Fruit fly (Drosophila melanogaster): ENCODE measurements around the gene aurA.
A peak's percentile ranks its signal among the peaks of the same experiment; 100 is the strongest.

The aurA gene

DNA sequence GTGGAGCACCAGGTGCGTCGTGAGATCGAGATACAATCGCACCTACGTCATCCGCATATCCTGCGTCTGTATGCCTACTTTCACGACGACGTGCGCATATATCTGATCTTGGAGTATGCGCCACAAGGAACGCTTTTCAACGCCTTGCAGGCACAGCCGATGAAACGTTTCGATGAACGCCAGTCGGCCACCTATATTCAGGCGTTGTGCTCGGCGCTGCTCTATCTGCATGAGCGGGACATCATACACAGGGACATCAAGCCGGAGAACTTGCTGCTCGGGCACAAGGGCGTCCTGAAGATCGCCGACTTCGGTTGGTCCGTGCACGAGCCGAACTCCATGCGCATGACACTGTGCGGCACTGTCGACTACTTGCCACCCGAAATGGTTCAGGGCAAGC is 1.1 kb downstream of the aurA start:
- no peak for TF ChIP-seq CG17801 (GFP tag; optimal IDR thresholded peaks at IDR 0.05; ENCODE audit: partially characterized antibody)

DNA sequence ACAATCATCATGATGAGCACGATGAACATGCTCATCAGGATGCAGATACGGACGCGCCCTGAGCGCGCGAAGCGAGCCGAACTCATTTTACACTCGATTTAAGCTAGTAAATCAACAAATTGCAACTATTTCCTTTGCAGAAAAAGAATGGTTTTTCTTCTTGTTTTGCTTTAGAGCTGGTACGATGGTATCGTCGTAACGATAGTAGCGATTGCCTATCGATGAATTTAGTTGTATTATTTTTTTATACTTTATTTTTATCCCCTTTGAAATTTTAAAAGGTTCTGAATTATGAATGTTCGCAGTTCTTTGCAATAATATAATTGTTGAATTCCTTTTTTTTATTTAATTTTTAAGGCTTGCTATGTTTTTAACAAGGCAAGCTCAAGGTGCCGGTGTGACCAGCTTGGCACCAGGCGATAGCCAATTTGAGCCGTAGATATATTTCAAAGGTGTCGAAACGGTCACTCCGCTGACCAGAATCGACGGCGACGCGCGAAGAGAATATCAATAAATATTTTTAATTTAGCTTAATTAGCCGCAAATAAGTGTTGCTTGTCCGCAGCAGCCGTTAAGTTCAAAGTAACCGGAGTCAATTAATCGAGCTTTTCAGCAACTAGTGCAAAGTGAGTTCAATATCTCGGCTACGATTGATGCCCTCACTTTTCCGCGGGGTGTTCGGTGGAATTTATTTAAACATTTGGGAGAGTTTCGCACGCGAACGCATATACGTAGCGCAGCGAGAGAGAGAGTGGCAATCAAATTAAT is 4.5 kb downstream of the aurA start, which contains the start of the genes CG12213 and GC1:
CG12213 (minus strand) TSS at position 430 of the 768 bp plus-strand sequence.
GC1 (plus strand) TSS at position 447 of the 768 bp plus-strand sequence.
- TF ChIP-seq CG17801 (GFP tag; optimal IDR thresholded peaks at IDR 0.05; ENCODE audit: partially characterized antibody): peak; percentile 80

DNA sequence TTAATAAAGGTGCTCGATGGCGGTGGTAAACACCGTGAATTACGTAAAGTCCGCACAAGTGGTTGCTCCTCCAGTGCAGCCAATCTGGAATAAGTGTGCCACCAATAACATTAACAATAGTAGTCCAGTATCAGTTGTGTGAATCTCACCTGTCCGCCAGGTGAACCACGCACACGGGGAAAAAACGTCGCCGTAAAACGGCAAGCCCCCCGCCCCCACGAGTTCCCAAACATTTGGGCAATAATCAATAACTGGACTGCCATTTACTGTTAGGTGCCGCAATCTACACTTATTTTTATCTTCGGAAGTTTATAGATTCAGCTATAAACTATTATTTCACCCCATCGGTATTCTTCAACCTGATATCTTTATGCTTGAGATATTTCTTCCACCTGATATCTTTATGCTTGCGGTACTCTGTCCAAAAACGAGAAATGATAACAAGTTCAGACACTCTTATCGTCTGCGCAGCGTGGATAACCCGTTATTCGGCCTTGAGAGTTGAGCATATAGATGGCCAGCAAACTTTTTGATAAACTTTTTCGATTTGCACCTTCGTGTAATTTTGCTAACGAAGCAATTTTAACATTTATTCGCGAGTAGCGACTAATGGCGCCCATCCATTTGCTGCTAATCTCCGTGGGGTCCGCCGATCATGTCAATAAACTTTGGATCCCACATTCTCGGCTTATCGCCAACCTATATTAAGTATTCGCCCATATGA is 5.3 kb downstream of the aurA start:
- no peak for TF ChIP-seq CG17801 (GFP tag; optimal IDR thresholded peaks at IDR 0.05; ENCODE audit: partially characterized antibody)

DNA sequence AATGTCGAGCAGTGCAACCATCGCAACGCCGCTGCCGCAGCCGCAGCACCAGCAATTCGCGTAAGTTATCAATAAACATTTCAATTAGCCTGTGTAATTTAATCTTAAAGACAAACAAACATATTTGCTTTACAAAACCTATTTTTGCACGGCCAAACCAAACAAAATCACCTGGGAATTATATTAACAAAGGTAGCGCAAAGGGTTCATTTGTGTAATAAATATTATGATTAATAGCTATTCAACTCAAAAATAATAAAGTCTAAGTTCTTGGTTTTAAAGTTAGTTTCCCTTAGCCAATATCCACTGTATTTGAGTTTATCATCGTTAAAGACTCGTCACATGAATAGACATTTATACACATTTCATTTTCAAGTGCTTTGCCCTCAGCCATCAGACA is 6.3 kb downstream of the aurA start:
- TF ChIP-seq CG17801 (GFP tag; optimal IDR thresholded peaks at IDR 0.05; ENCODE audit: partially characterized antibody): no peak

DNA sequence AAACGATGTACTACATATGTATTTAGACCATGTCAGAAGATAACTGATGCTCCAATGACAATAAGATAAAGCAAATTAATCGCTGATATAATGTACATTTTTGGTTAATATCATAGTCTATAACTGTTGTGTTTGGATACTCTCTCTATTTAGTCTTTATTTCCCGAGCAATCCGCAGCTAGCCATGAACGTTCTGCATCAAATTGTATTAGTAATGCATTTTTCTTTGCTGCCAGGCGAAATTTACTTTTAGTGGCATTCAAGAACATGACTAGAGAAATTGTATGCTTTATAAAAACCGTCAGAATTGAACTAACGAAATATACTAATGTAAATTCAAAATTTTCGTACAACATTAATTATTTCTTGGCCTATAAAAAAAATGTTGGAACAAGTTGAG is 8.5 kb downstream of the aurA start, which contains the start of gene GC2:
GC2 (plus strand) TSS at position 301 of the 400 bp plus-strand sequence.
- no peak for TF ChIP-seq CG17801 (GFP tag; optimal IDR thresholded peaks at IDR 0.05; ENCODE audit: partially characterized antibody)

DNA sequence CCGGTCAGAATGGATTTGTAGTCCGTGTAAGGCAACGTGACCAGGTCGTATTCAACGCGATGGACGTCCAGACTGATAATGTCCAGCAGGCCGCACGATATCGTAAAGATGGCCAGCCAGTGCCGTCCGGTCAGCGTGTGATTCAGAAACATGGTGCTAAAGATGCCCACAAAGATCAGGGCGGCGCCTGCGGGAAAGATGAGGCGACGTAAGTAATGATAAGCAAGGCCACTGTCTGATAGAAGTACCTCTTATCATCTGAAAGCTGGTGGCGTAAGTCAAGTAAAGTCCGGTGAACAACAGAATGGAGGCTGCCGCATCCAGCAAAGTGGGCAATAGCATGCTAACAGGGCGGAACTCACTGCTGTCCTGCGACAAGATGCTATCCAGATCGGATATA is 10.9 kb downstream of the aurA start:
- TF ChIP-seq CG17801 (GFP tag; optimal IDR thresholded peaks at IDR 0.05; ENCODE audit: partially characterized antibody): no peak

DNA sequence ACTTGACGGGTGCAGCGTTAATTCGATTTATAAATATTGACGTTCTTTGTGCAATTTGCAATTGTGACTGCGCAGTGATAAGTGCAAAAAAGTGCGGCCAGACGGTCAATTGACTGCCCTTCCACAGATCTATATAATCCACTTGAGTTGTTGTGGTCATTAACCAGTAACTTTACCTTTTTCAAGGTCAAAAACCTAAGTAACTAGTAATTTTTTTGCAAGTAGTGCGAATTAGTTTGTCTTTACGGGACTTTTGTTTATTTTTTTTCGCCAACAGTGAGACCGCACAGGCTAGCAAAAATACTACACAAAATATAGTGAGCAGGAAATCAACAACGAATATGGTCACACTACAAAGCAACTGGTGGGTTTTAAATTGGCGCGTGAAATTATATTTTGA is 11.7 kb downstream of the aurA start, which contains the start of gene Tango9:
Tango9 (minus strand) TSS at position 280 of the 400 bp plus-strand sequence.
- peak; percentile 39 for TF ChIP-seq CG17801 (GFP tag; optimal IDR thresholded peaks at IDR 0.05; ENCODE audit: partially characterized antibody)

DNA sequence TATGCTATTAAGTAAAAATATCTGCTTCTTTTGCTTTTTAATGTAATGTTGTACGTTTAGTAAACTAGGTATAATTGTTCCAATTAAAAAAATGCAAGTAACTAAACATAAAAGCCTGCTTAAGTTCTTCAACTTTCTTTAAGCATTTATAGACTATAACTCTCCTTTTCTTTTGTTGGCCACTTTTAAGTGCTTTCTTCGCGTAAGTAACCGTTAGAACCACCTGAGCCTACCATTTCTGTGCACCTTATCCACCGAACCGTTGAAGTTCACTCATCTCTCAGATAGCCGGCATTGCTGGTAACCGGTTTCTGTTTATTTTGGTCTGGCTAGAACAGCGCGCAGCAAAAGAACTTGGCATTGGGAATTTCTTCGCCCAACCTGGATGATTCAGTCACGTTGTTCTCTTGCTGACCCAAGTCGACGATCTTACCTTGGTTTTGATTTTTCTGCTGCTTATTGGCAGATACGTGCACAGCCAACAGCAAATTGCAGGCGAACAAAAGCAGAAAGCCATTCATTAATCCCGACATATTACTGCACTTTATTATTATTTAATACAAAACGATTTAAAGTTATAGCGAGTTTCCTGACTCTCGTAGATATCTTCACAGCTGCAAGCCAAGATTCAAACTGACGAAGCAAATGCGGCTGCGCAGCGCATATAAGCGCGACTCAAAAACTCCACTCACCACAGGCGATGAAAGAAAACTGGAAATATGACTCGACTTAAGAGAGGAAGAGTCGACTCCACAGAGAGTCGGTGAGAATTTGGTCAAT is 13.8 kb downstream of the aurA start, which contains the start of gene CG10005:
CG10005 (minus strand) TSS at position 642 of the 780 bp plus-strand sequence.
- TF ChIP-seq CG17801 (GFP tag; optimal IDR thresholded peaks at IDR 0.05; ENCODE audit: partially characterized antibody): no peak

DNA sequence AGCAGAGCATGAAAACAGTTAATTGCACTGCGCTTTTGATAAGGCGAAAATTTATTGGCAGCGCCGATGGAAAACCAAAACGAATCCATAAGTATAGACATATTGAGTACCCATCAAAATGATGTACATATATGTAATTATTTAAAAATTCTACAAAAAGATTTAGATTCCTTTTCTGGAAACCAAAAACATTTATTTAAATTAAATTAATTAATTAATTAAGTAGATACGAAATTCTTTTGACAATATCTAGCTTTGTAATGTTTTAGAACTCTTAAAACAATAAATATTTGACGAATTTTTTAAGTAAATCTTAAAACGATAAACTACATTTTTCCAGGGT is 14.4 kb downstream of the aurA start:
- no peak for TF ChIP-seq CG17801 (GFP tag; optimal IDR thresholded peaks at IDR 0.05; ENCODE audit: partially characterized antibody)

DNA sequence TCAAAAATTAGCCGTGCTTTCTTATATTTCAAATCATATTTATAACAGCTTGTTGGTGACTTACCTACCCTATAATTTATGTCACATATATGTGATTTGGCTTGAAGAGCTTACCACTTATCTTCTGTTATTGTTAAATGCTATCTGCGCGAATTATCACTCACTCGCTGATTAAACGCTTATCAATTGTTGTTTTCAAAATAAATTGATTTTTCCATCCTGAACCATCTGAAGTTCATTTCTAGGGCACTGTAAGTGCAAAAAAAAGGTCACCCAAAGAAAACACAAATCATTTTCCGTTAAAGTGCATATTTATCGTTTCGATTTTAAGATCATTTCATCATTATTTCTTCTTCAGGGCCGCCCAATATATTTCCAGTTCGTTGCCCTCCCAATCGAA is 15.4 kb downstream of the aurA start:
- no peak for TF ChIP-seq CG17801 (GFP tag; optimal IDR thresholded peaks at IDR 0.05; ENCODE audit: partially characterized antibody)

DNA sequence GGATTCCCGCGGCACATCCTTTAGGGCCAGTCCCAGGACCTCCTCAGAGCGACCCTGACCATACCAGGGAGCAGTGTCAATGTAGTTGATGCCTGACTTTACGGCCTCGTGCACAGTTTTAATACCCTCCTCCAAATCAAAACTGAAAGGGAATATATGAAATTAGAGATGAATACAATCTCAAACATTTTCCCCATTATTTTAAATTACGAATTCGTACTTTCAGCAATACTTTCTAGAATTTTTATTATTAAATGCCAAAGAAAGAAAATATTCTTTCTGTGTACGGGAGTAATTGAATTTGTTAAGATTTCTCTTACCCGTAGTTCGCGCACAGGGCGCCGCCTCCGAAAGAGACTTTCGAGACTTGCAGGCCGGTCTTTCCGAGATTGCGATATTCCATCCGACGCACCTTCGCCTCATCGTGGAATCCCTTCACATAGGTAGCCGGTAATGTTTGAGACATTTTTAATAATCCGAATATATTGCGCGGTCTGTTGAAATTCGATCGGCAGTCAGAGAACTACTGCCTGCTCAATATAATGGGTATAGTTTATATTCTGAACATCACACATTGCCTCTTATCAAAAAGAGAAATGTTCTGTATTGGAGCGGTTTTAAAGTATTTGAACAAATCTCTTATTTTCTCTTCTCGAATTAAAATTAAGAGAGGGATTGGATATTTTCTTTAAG is 17.1 kb downstream of the aurA start, which contains the start of gene CG18547:
CG18547 (minus strand) TSS at position 512 of the 693 bp plus-strand sequence.
- peak; percentile 11 for TF ChIP-seq CG17801 (GFP tag; optimal IDR thresholded peaks at IDR 0.05; ENCODE audit: partially characterized antibody)

DNA sequence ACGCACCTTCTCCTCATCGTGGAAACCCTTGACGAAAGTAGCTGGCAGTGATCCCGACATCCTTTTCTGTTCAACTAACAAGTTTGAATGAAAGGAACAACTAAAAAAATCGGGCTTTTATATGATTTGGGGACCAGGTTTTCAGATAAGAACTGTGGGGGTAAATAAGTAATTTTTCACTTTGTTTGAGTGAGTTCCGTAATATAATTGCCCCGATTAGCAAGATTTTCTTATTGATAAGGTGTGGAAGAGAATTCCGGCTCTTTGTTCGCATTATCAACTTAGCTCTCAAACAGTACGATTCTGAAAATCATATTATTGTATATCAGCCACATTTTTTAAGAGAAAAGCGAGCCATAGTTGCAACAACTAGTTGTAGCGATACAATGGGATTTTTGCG is 19.0 kb downstream of the aurA start, which contains the start of gene CG12224:
CG12224 (minus strand) TSS at position 101 of the 400 bp plus-strand sequence.
- no peak for TF ChIP-seq CG17801 (GFP tag; optimal IDR thresholded peaks at IDR 0.05; ENCODE audit: partially characterized antibody)

DNA sequence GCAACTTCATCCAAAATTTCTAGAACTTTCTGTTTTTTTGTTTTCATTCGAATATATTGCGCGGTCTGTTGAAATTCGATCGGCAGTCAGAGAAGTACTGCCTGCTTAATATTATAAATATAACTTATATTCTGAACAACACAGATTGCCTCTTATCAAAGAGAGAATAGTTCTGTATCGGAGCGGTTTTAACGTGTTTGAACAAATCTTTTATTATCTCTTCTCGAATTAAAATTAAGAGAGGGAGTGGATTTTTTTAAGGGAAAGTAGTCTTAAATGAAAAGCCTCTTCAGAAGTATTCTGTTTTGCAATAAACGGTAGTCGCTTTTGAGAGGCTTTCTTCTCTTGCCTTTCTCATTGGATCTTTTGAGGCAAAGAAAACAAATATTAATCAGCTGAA is 19.6 kb downstream of the aurA start:
- TF ChIP-seq CG17801 (GFP tag; optimal IDR thresholded peaks at IDR 0.05; ENCODE audit: partially characterized antibody): no peak

DNA sequence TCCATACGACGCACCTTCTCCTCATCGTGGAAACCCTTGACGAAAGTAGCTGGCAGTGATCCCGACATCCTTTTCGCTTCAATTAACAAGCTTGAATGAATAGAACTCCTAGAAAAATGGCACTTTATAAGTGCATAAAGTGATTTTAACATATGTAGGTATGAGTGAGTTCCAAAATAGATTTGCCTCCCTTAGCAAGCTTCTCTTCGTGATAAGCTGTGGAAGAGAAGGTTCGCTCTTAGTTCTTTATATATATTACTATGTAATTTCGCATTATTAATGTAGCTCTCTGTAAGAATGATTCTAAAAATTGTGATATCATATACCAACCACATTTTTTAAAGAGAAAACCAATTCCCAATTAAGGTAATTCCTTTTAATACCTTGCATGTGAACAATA is 21.5 kb downstream of the aurA start, which contains the start of gene CG3397:
CG3397 (minus strand) TSS at position 101 of the 400 bp plus-strand sequence.
- TF ChIP-seq CG17801 (GFP tag; optimal IDR thresholded peaks at IDR 0.05; ENCODE audit: partially characterized antibody): no peak

All from ovary, adult (tissue).